Worm (Caenorhabditis elegans) whole organism, midembryonic: Measurements from ENCODE around the gene cest-24.

Experiments
- cog-1 ChIP-seq: sonication (generic microtip); optimal IDR thresholded peaks from 2 replicates; lab custom pipeline; 2016; ENCODE audit warnings: missing genetic modification characterization, missing compliant biosample characterization
- flt-1 ChIP-seq: fragments of 200-800 bp; sonication (Bioruptor generic); IDR thresholded peaks from 2 replicates; pipeline ENCODE4 v1.3.6; 2022; ENCODE audit warnings: missing genetic modification characterization, missing compliant biosample characterization
- klf-2 ChIP-seq: fragments of 200-800 bp; sonication (Bioruptor generic); conservative IDR thresholded peaks from 2 replicates; pipeline ENCODE4 v1.3.6; 2022; ENCODE audit warnings: missing genetic modification reagents, missing genetic modification characterization, missing compliant biosample characterization
- ref-1 ChIP-seq: fragments of 200-800 bp; sonication (Bioruptor generic); conservative IDR thresholded peaks from 2 replicates; pipeline ENCODE4 v1.3.6; 2022; ENCODE audit warnings: missing genetic modification reagents, missing genetic modification characterization, missing compliant biosample characterization

ce11 chrV:6286343-6286742, 30.4 kb upstream of the cest-24 start, which contains the start of gene srn-1:
- TF ChIP-seq cog-1 (tag; lab: Kevin White, UChicago) (no peak), ref-1 (GFP tag; lab: Robert Waterston, UW) (no peak), klf-2 (no peak), flt-1 (GFP tag; lab: Robert Waterston, UW) (no peak)
